Worm (Caenorhabditis elegans): ENCODE results near the gene R10E12.2.

The R10E12.2 gene

DNA sequence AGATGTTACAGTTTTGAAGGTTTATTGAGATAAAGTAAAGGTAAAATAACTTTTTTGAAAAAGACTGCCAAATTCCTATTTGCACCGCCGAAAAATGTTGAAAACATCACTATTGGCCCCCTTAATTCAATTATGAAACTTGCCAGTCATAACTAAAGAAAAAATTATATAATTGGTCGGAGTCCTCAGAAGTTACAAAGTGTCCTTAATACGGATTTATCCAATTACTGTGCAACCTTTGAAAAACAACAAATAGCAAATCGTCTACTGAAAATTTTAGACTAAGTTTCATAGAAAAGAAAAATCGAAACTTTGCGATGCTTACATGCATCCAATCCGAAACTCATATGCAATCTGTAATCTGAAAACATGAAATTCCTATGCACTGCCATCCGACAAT lies 10.9 kb upstream of the R10E12.2 start:
- TF ChIP-seq hlh-15 (tag; optimal IDR thresholded peaks at IDR 0.05): no peak
- TF ChIP-seq tbx-2 (tag; optimal IDR thresholded peaks at IDR 0.05): no peak
- TF ChIP-seq mec-3 (tag; optimal IDR thresholded peaks at IDR 0.05; ENCODE audit: borderline replicate concordance): no peak
- no peak for TF ChIP-seq nhr-11 (tag; optimal IDR thresholded peaks at IDR 0.05)
- no peak for TF ChIP-seq pha-2 (tag; optimal IDR thresholded peaks at IDR 0.05)
- no peak for TF ChIP-seq unc-3 (GFP tag; conservative IDR thresholded peaks at IDR 0.05)
- TF ChIP-seq unc-3 (tag; optimal IDR thresholded peaks at IDR 0.05): no peak
- TF ChIP-seq T23F11.4 (GFP tag; optimal IDR thresholded peaks at IDR 0.05): no peak
- no peak for TF ChIP-seq C38D4.7 (GFP tag; optimal IDR thresholded peaks at IDR 0.05)
- no peak for TF ChIP-seq dve-1 (tag; optimal IDR thresholded peaks at IDR 0.05)
- no peak for TF ChIP-seq pax-1 (tag; optimal IDR thresholded peaks at IDR 0.05)
- TF ChIP-seq ceh-22 (tag; optimal IDR thresholded peaks at IDR 0.05): no peak
- TF ChIP-seq ceh-48 (tag; optimal IDR thresholded peaks at IDR 0.05): no peak
- no peak for TF ChIP-seq dmd-4 (tag; optimal IDR thresholded peaks at IDR 0.05; ENCODE audit: borderline replicate concordance)
- no peak for TF ChIP-seq eyg-1 (tag; optimal IDR thresholded peaks at IDR 0.05)
- no peak for TF ChIP-seq C08G9.2 (tag; optimal IDR thresholded peaks at IDR 0.05)

DNA sequence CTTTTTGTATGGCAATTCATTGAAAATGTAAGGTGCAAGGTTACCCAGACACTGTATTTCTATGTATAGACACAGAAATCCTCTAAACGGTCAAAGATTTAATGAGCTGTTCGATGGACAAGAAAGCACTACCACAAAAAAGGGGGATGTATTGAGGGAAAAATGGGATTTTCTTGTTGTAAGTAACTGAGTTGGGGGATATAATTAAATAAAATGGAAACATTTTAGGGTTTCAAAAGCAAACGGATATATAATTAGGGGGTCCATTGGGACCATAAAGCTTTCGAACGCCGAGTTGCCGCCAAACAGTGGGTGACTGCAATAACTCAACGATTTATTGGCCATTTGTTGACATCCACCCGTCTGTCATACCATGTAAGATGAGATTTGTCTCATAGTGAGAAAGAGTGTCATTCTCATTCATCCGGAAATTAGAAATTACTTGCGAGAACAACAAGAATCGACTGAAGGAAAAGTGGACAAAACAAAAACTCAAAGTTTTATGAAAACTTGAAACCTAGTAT lies 8.5 kb upstream of the R10E12.2 start:
- peak; percentile 58 for TF ChIP-seq unc-42 (tag; optimal IDR thresholded peaks at IDR 0.05)
- no peak for TF ChIP-seq hlh-15 (tag; optimal IDR thresholded peaks at IDR 0.05)

DNA sequence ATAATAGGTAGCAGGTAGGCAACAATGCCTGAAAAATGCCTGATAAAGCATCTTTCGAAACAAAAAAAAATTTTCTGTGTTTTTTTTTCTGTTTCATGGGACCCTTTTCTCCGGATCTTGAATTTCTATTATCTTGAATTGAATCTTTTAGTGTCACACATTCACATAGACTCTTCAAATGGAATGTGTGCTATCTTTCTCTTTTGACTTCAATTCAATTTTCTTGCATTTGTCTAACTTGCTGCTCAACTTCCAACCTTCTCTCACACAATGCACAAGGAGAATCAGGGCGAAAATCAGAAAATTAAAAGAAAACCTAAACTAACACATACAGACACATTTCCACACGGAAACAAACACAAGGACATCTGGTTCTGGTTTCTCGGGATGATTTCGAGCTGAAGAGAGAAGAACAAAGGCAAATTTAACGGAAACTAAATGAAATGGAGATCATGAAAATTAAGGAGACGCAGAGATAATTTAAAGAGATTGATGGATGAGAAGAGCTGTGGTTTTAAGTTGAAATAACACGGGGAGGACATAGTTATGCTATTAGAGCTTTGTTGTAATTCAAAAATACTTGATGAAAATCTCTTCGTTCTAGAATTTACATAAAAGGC lies 1.4 kb downstream of the R10E12.2 start:
- TF ChIP-seq unc-42 (tag; optimal IDR thresholded peaks at IDR 0.05) (peak; percentile 36), pax-1 (tag; optimal IDR thresholded peaks at IDR 0.05) (no peak), F13H6.1 (tag; optimal IDR thresholded peaks at IDR 0.05) (no peak), T23F11.4 (GFP tag; optimal IDR thresholded peaks at IDR 0.05) (no peak), ceh-24 (tag; optimal IDR thresholded peaks at IDR 0.05) (no peak)

DNA sequence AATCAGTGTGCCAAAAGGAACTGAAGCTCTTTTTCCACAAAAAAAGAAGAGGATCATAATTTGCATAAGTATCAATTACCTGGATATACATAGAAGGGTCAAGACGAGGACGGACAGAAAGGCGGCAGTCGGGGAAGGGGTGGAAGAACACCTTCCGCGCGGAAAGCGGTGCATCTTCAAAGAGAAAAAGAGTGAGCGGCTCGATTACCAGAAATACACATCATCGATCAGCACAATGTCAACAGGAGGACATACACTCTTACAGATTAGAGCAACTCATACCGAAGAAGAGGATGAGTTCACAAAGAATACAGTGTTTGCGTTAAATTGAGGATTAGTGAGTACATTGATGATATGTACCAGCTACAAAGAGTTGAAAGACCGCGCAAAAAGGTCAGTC lies 4.3 kb downstream of the R10E12.2 start:
- TF ChIP-seq ceh-34 (tag; optimal IDR thresholded peaks at IDR 0.05) (peak; percentile 40), pag-3 (tag; optimal IDR thresholded peaks at IDR 0.05; ENCODE audit: borderline replicate concordance) (no peak)

DNA sequence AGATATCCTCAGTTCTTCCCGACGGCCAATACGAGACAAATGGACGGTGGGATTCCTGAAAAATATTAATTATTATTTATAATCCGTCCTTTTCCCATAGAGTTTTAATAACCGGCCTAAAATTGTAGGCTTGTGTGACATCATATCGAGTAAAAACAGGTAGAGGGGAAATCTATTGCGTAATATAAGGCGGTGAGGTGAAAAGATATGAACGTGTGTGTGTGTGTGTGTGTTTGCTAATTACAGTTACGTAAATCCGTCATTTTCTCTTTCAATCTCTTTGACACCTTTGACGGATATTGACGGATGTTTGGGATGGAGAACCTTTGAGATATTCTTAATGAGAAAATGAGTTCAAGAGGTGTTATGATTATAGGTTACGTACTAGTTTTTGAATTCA lies 8.2 kb downstream of the R10E12.2 start:
- peak; percentile 54 for TF ChIP-seq unc-55 (GFP tag; optimal IDR thresholded peaks at IDR 0.05)
- TF ChIP-seq K09A11.1 (tag; optimal IDR thresholded peaks at IDR 0.05; ENCODE audit: insufficient read depth): no peak

DNA sequence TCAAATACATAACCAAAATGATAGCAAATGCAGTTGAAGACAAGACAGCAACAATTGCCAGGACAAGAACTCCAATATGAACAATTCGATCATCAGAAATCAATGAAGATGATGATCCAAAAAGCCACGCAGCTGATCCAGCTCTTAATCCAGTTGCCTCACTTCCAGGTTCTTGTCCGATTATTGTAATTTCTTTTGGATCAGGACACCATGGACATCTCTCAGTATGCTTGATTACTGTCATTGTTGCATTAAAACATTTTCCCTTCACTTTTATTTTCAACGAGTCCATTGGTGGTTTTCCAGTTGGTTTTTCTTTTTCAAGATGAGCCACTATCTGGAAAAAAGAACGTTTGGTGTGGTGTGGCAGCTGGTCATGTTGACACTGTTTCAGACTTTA lies 9.2 kb downstream of the R10E12.2 start:
- TF ChIP-seq nfya-1 (tag; optimal IDR thresholded peaks at IDR 0.05) (no peak), mec-3 (tag; optimal IDR thresholded peaks at IDR 0.05; ENCODE audit: borderline replicate concordance) (no peak), F13H6.1 (tag; optimal IDR thresholded peaks at IDR 0.05) (no peak), C08G9.2 (tag; optimal IDR thresholded peaks at IDR 0.05) (no peak), pat-9 (tag; optimal IDR thresholded peaks at IDR 0.05) (no peak), ahr-1 (tag; optimal IDR thresholded peaks at IDR 0.05) (no peak), pag-3 (tag; optimal IDR thresholded peaks at IDR 0.05; ENCODE audit: borderline replicate concordance) (no peak), hlh-6 (tag; optimal IDR thresholded peaks at IDR 0.05) (no peak), pha-4 (tag; optimal IDR thresholded peaks at IDR 0.05) (no peak), tbx-7 (tag; optimal IDR thresholded peaks at IDR 0.05) (no peak), Y22D7AL.16 (tag; optimal IDR thresholded peaks at IDR 0.05) (no peak), dmd-4 (tag; optimal IDR thresholded peaks at IDR 0.05; ENCODE audit: borderline replicate concordance) (no peak), elt-2 (tag; optimal IDR thresholded peaks at IDR 0.05) (no peak), lim-6 (tag; optimal IDR thresholded peaks at IDR 0.05) (no peak), fkh-10 (GFP tag; optimal IDR thresholded peaks at IDR 0.05) (no peak)

All from whole organism, late embryonic.